Fruit fly (Drosophila melanogaster) whole organism, embryonic: ENCODE data around the gene CG14820.

Experiments
- CG15073 ChIP-seq: fragments of 200-800 bp; sonication (Bioruptor generic); optimal IDR thresholded peaks from 2 replicates; lab custom pipeline; 2016; ENCODE audit warnings: missing biosample characterization, missing genetic modification characterization
- Dfd ChIP-seq, 2 experiments: fragments of >200 bp; optimal IDR thresholded peaks; 2 replicates each; lab custom pipeline; 2017; ENCODE audit warnings: missing biosample characterization in 2 of 2, missing genetic modification characterization in 2 of 2
- eyg ChIP-seq: fragments of 200-800 bp; sonication (Bioruptor generic); optimal IDR thresholded peaks from 3 replicates; lab custom pipeline; 2016; ENCODE audit warnings: missing biosample characterization, missing genetic modification characterization
- nerfin-2 ChIP-seq: fragments of 200-800 bp; sonication (Bioruptor generic); IDR thresholded peaks from 2 replicates; pipeline ENCODE4 v1.3.6; 2022; ENCODE audit warnings: missing biosample characterization, missing genetic modification characterization; ENCODE audit not compliant: partially characterized antibody
- sr ChIP-seq: fragments of 200-800 bp; sonication (Bioruptor generic); IDR thresholded peaks from 3 replicates; pipeline ENCODE4 v1.3.6; 2022; ENCODE audit warnings: missing biosample characterization, missing genetic modification characterization

dm6 chr3L:6980553-6980952 lies 47.8 kb downstream of the CG14820 start:
- TF ChIP-seq nerfin-2 (no peak), sr (GFP tag; lab: Robert Waterston, UW) (no peak), Dfd (GFP tag; optimal IDR thresholded peaks at IDR 0.05; lab: Kevin White, UChicago) (no peak), eyg (GFP tag; lab: Kevin White, UChicago) (no peak), CG15073 (no peak)
